Worm (Caenorhabditis elegans) whole organism, late embryonic: Measurements from ENCODE around the gene cyp-13A10.

Experiments
- F13H6.1 ChIP-seq: sonication (generic microtip); optimal IDR thresholded peaks from 2 replicates; lab custom pipeline; 2016; ENCODE audit warnings: missing genetic modification characterization, missing compliant biosample characterization
- ama-1 ChIP-seq: fragments of 150-350 bp; optimal IDR thresholded peaks from 2 replicates; lab custom pipeline; 2014
- ceh-48 ChIP-seq: sonication (generic microtip); optimal IDR thresholded peaks from 2 replicates; lab custom pipeline; 2016; ENCODE audit warnings: missing genetic modification characterization, inconsistent platforms, missing compliant biosample characterization
- ets-4 ChIP-seq: sonication (generic microtip); optimal IDR thresholded peaks from 2 replicates; lab custom pipeline; 2016; ENCODE audit warnings: missing genetic modification characterization, missing compliant biosample characterization
- hlh-13 ChIP-seq: fragments of 200-800 bp; sonication (Bioruptor generic); optimal IDR thresholded peaks from 2 replicates; lab custom pipeline; 2018; ENCODE audit warnings: mild to moderate bottlenecking, missing genetic modification characterization, missing compliant biosample characterization
- nhr-232 ChIP-seq: sonication (generic microtip); optimal IDR thresholded peaks from 2 replicates; lab custom pipeline; 2016; ENCODE audit warnings: missing genetic modification characterization, missing compliant biosample characterization
- pax-1 ChIP-seq: fragments of 150-350 bp; optimal IDR thresholded peaks from 2 replicates; lab custom pipeline; 2014; ENCODE audit warnings: missing biosample characterization, missing genetic modification characterization
- pha-2 ChIP-seq: sonication (generic microtip); optimal IDR thresholded peaks from 2 replicates; lab custom pipeline; 2017; ENCODE audit warnings: mild to moderate bottlenecking, missing genetic modification characterization, missing compliant biosample characterization
- pha-4 ChIP-seq: fragments of 150-350 bp; optimal IDR thresholded peaks from 2 replicates; lab custom pipeline; 2018; ENCODE audit warnings: missing biosample characterization, missing genetic modification reagents, missing genetic modification characterization
- pqm-1 ChIP-seq: sonication (generic microtip); optimal IDR thresholded peaks from 2 replicates; lab custom pipeline; 2016; ENCODE audit warnings: missing genetic modification characterization, missing compliant biosample characterization
- rnt-1 ChIP-seq: sonication (generic microtip); optimal IDR thresholded peaks from 2 replicates; lab custom pipeline; 2016; ENCODE audit warnings: missing genetic modification characterization, missing compliant biosample characterization
- sox-4 ChIP-seq: sonication (generic microtip); optimal IDR thresholded peaks from 2 replicates; lab custom pipeline; 2017; ENCODE audit warnings: mild to moderate bottlenecking, missing genetic modification characterization, inconsistent platforms, missing compliant biosample characterization
- tbx-7 ChIP-seq: sonication (generic microtip); optimal IDR thresholded peaks from 2 replicates; lab custom pipeline; 2016; ENCODE audit warnings: missing genotype, missing genetic modification characterization, missing compliant biosample characterization

ce11 chrII:9708835-9709299, 46.2 kb upstream of the cyp-13A10 start, which contains the start of gene glt-5:
- TF ChIP-seq hlh-13 (GFP tag; lab: Kevin White, UChicago), result no peak
- TF ChIP-seq nhr-232 (tag; lab: Kevin White, UChicago), result no peak
- no peak for TF ChIP-seq pha-4 (tag; lab: Kevin White, UChicago)
- no peak for TF ChIP-seq pha-2
- no peak for TF ChIP-seq ets-4 (tag; lab: Kevin White, UChicago)
- no peak for TF ChIP-seq rnt-1 (tag; lab: Kevin White, UChicago)
- no peak for TF ChIP-seq ceh-48 (tag; lab: Kevin White, UChicago)
- TF ChIP-seq pqm-1, result no peak
- TF ChIP-seq ama-1 (lab: Kevin White, UChicago), result no peak
- TF ChIP-seq F13H6.1 (tag; lab: Kevin White, UChicago), result no peak
- TF ChIP-seq pax-1 (tag; lab: Kevin White, UChicago), result no peak
- TF ChIP-seq sox-4 (tag; lab: Kevin White, UChicago), result no peak
- no peak for TF ChIP-seq tbx-7 (tag; lab: Kevin White, UChicago)
